Worm (Caenorhabditis elegans): ENCODE data around the gene prcc-1.

prcc-1 gene

DNA sequence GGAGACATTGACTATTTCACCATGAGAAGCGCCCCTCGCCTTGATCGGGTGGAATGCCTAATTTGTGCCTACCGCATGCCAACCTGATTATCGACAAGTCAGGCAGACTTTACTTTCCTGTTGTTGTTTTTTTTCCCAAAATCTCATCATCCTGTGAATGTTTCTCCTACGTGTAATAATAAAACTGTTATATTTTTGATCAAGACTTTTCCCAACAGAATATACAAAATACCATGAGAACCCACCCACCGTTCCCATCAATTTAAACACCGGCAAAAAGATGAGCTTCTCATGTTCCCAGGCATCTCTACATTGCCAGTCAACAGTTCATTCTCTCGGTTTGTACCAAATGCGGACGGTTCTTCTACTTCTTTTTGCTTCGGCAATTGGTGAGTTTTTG is 46.7 kb downstream of the prcc-1 start, which contains the start of gene scl-9:
scl-9 (plus strand) TSS at position 301 of the 400 bp plus-strand sequence.
- TF ChIP-seq nfya-1 (tag; optimal IDR thresholded peaks at IDR 0.05) (no peak), pqm-1 (tag; optimal IDR thresholded peaks at IDR 0.05) (no peak), T23F11.4 (GFP tag; optimal IDR thresholded peaks at IDR 0.05) (no peak)

ce11 chrIV:13044980-13045379 is 48.6 kb downstream of the prcc-1 start:
- no peak for TF ChIP-seq sox-2 (GFP tag; IDR thresholded peaks at IDR 0.05)
- TF ChIP-seq eyg-1 (tag; optimal IDR thresholded peaks at IDR 0.05), result no peak
- TF ChIP-seq mec-3 (tag; optimal IDR thresholded peaks at IDR 0.05; ENCODE audit: borderline replicate concordance), result no peak

DNA sequence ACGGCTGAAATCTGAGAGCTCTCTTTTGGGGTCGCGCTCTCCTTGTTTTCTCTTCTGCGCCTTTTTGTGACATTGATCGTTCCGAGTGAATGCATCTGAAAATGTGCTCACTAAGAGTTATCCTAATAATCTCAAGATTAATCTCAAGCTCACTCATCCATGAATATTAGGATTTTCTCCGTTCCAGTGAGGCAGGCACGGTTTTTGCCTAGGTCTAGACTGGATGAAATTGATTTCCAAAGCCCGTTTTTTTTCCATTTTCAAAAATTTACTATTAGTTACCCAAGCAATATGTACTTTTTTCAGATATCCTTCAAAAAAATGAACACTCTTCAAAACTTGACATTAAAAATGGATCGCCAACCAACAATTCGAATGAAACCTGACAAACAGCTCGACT is 51.5 kb downstream of the prcc-1 start, which contains the start of gene amt-2:
amt-2 (plus strand) TSS at position 301 of the 400 bp plus-strand sequence.
- TF ChIP-seq ahr-1 (tag; optimal IDR thresholded peaks at IDR 0.05) (no peak), ceh-34 (tag; optimal IDR thresholded peaks at IDR 0.05) (no peak), hlh-6 (tag; optimal IDR thresholded peaks at IDR 0.05) (no peak), ceh-31 (tag; optimal IDR thresholded peaks at IDR 0.05) (no peak), C08G9.2 (tag; optimal IDR thresholded peaks at IDR 0.05) (no peak), ztf-16 (tag; optimal IDR thresholded peaks at IDR 0.05) (no peak), unc-86 (tag; optimal IDR thresholded peaks at IDR 0.05) (no peak), tbx-7 (tag; optimal IDR thresholded peaks at IDR 0.05) (no peak), T23F11.4 (GFP tag; optimal IDR thresholded peaks at IDR 0.05) (no peak), ref-2 (tag; optimal IDR thresholded peaks at IDR 0.05) (no peak), pha-4 (tag; optimal IDR thresholded peaks at IDR 0.05) (no peak), K09A11.1 (tag; optimal IDR thresholded peaks at IDR 0.05; ENCODE audit: insufficient read depth) (no peak), tbx-2 (tag; optimal IDR thresholded peaks at IDR 0.05) (no peak)

DNA sequence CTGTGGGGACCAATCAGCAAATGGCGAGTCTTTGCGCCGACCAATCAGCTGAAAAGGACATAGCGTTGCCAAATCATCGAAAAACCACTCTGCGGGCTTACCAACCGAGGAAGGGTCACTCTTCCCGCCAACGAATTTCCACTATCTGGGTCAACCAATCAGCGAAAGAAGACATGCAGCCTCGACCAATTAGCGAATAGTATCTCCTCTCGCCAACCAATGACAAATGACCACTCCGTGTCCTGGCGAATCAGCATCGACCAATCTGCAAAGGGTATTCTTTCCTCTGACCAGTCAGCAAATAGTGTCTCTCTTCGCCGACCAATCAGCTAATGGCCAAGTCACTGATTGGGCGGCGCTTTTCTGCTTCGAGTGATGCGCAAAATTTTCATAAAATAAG is 52.1 kb downstream of the prcc-1 start:
- TF ChIP-seq ceh-34 (tag; optimal IDR thresholded peaks at IDR 0.05), result no peak
- TF ChIP-seq nfya-1 (tag; optimal IDR thresholded peaks at IDR 0.05), result peak; percentile 87
